Worm (Caenorhabditis elegans) whole organism, L3 larva: ENCODE data around the gene rtfo-1.

Source experiments
- egl-5 ChIP-seq: fragments of 150-350 bp; optimal IDR thresholded peaks from 2 replicates; lab custom pipeline; 2017; ENCODE audit warnings: missing biosample characterization, missing genetic modification reagents, missing genetic modification characterization, inconsistent platforms
- fkh-10 ChIP-seq: sonication (generic microtip); optimal IDR thresholded peaks from 2 replicates; lab custom pipeline; 2017; ENCODE audit warnings: missing biosample characterization, missing genetic modification reagents, missing genetic modification characterization
- fos-1 ChIP-seq: fragments of 150-350 bp; optimal IDR thresholded peaks from 2 replicates; lab custom pipeline; 2014; ENCODE audit warnings: missing biosample characterization, missing genetic modification characterization
- lin-39 ChIP-seq: fragments of 150-350 bp; optimal IDR thresholded peaks from 2 replicates; lab custom pipeline; 2018; ENCODE audit warnings: missing biosample characterization, missing genetic modification reagents, missing genetic modification characterization
- nhr-12 ChIP-seq: fragments of 150-350 bp; optimal IDR thresholded peaks from 2 replicates; lab custom pipeline; 2014; ENCODE audit warnings: missing biosample characterization, missing genetic modification characterization
- nhr-237 ChIP-seq: fragments of 150-350 bp; optimal IDR thresholded peaks from 2 replicates; lab custom pipeline; 2014; ENCODE audit warnings: missing biosample characterization, missing genetic modification characterization
- nhr-77 ChIP-seq: fragments of 150-350 bp; optimal IDR thresholded peaks from 2 replicates; lab custom pipeline; 2014; ENCODE audit warnings: missing biosample characterization, missing genetic modification characterization
- snpc-4 ChIP-seq: fragments of 150-350 bp; optimal IDR thresholded peaks from 2 replicates; lab custom pipeline; 2014; ENCODE audit warnings: missing biosample characterization, missing genetic modification characterization

DNA sequence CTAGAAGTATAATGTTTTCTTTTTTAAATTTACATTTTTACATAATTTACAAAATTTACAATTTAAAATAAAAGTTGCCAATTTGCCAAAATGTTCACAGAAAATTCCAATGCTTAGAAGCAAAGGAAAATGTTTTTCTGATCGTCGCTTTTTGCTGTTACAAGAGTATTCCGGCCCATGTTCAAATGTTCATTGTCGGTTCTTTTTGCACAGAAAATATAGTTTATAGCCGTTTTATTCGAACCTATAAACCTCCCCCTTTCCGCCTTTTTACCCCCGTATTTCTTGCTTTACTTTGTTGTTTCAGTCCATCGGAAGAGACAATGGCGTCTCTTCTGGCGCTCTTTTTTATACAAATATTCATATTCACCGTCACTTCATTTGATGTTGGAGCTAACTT, 47.8 kb downstream of the rtfo-1 start, which contains the start of gene tag-329:
- TF ChIP-seq nhr-77 (tag; lab: Kevin White, UChicago) (no peak), egl-5 (tag; lab: Kevin White, UChicago) (no peak), fkh-10 (GFP tag; lab: Kevin White, UChicago) (no peak), lin-39 (no peak), nhr-12 (no peak), nhr-237 (tag; lab: Kevin White, UChicago) (no peak), fos-1 (tag; lab: Kevin White, UChicago) (no peak), snpc-4 (tag; lab: Kevin White, UChicago) (no peak)
